Fruit fly (Drosophila melanogaster): ENCODE data around the gene oaf.

oaf gene

DNA sequence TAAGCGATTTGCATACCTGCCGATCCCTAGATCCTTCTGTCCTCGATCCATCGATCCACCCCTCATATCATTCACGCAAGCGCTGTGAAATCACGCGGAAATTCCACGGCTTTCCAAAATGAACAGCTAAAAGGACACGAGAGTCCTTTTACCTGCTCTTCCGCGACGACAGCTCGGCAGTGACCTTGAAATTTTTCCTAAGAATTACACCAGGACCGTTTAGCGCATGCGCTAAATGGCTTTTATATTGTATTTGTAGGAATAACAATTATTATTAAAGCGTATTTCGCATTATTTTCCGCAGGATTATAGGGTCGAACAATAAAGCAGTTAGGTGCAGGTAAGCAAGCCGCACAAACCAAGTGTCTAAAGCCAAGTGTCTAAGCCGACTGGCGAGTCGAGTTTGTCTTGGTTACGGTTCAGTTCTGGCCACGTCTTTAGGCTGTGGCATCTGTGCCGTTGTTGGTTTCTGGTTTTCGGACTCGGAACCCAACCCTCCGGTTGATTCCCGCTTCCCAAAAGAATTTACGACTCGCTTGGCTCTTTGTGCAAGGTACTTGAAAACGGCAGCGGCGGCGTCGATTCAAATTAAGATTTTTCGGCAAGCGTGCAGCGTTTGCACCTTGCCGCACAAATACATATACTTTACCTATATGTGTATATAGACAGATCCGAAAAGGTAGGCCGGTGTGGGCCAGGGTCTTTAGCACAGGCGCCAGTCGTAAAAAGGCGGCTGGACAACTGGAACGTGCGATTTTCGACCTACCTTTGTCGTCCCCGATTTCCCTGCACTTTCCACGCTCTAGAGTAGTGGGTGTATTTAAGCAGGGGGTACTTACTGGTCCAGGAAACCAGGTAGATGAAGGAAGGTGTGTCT is 36.0 kb upstream of the oaf start:
- no peak for TF ChIP-seq tai (GFP tag; optimal IDR thresholded peaks at IDR 0.05)
- TF ChIP-seq HLH106 (tag; optimal IDR thresholded peaks at IDR 0.05): no peak
- no peak for TF ChIP-seq Hr78 (GFP tag; optimal IDR thresholded peaks at IDR 0.05)
- no peak for TF ChIP-seq sage (GFP tag; optimal IDR thresholded peaks at IDR 0.05)
- no peak for TF ChIP-seq psq (GFP tag; optimal IDR thresholded peaks at IDR 0.05)
- no peak for TF ChIP-seq lola (GFP tag; optimal IDR thresholded peaks at IDR 0.05)
- no peak for TF ChIP-seq br (GFP tag; optimal IDR thresholded peaks at IDR 0.05)
- TF ChIP-seq OdsH (GFP tag; optimal IDR thresholded peaks at IDR 0.05): no peak

DNA sequence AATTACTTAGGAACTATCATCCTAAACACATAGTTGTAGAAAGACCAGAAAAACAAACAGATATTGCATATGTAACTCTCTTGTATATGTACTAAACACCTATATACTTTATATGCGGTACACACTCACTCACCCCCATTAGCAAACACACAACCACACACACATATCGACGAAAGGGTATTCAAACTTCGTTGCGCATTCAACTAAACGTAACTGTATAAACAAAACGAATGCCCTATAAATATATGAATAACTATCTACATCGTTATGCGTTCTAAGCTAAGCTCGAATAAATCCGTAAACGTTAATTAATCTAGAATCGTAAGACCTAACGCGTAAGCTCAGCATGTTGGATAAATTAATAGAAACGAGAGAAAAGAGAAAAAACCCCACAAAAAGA is 33.5 kb upstream of the oaf start:
- TF ChIP-seq Hnf4 (GFP tag; optimal IDR thresholded peaks at IDR 0.05) (no peak), fru (GFP tag; optimal IDR thresholded peaks at IDR 0.05) (no peak), jim (GFP tag; optimal IDR thresholded peaks at IDR 0.05) (no peak), Rel (GFP tag; optimal IDR thresholded peaks at IDR 0.05) (no peak), Rel (tag; optimal IDR thresholded peaks at IDR 0.05) (no peak), br (GFP tag; optimal IDR thresholded peaks at IDR 0.05) (no peak), CG32264 (GFP tag; optimal IDR thresholded peaks at IDR 0.05) (no peak), CG9705 (GFP tag; optimal IDR thresholded peaks at IDR 0.05) (no peak), sage (GFP tag; optimal IDR thresholded peaks at IDR 0.05) (no peak), sv (GFP tag; optimal IDR thresholded peaks at IDR 0.05) (no peak), woc (GFP tag; optimal IDR thresholded peaks at IDR 0.05) (no peak), Vsx2 (GFP tag; optimal IDR thresholded peaks at IDR 0.05; ENCODE audit: partially characterized antibody) (no peak), OdsH (GFP tag; optimal IDR thresholded peaks at IDR 0.05) (no peak), foxo (GFP tag; optimal IDR thresholded peaks at IDR 0.05) (no peak), Myc (optimal IDR thresholded peaks at IDR 0.05) (no peak), psq (GFP tag; optimal IDR thresholded peaks at IDR 0.05) (no peak), pan (optimal IDR thresholded peaks at IDR 0.05) (no peak), CrebA (GFP tag; optimal IDR thresholded peaks at IDR 0.05; ENCODE audit: borderline replicate concordance) (no peak), dsf (GFP tag; optimal IDR thresholded peaks at IDR 0.05; ENCODE audit: borderline replicate concordance) (no peak)

DNA sequence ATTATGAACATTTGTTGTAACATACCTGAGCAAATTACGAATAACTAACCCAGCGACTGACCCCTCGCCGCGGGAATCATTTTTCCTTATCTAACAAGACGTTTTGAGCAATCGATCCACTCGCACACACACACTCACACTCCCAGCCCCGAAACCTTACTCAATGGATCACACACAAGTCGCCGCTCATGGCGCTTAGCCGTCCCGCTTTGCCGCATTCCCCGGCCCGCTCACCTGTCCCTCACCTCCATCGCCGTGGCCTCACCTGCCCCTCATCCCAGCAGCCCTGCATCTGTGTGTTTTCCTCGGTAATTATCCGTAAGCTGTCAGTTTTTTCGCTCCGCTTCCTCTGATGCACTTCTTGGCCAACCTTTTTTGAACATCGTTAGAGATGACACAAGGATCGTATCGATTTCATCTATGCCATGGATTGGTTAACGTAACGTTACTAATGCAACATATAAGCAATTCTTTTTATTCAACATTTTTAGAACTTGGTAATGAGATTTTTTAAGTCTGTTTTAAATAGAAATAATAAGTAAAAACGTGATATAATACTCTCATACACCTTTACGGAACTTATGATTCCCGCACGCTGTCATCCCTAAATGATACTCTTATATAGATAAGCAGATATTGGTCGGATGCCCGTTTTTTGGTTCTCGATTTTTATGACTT is 31.3 kb upstream of the oaf start:
- TF ChIP-seq fru (GFP tag; optimal IDR thresholded peaks at IDR 0.05) (peak; percentile 1), ey (GFP tag; optimal IDR thresholded peaks at IDR 0.05) (peak; percentile 6), GATAd (GFP tag; optimal IDR thresholded peaks at IDR 0.05) (no peak), foxo (GFP tag; optimal IDR thresholded peaks at IDR 0.05) (peak in 1 of 2 experiments; percentile 20)

DNA sequence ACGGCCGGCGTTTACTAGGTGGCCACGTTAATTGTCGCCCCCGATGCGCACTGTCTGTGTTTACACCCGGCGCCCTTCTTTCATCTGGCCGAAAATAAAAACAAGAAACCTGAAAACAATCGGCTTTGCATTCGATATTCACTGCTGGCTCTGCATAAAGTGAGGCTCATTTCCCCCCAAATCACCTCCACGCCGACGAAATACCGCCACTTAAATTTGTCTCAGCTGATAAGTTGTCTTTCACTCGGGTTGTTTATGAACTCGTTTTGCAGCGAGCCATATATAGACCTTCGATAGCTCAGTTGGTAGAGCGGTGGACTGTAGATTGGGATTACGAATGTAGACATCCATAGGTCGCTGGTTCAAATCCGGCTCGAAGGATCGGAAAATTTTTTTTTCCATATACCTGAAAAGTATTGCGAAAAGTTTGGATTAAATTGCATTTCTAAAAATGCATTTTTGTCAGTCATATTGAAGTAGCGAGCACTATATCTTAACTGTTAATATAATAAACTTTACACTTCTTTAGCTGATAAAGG is 30.4 kb upstream of the oaf start:
- TF ChIP-seq CrebA (GFP tag; optimal IDR thresholded peaks at IDR 0.05; ENCODE audit: borderline replicate concordance) (no peak), brk (GFP tag; optimal IDR thresholded peaks at IDR 0.05) (no peak), Abd-B (GFP tag; optimal IDR thresholded peaks at IDR 0.05) (no peak), pan (optimal IDR thresholded peaks at IDR 0.05) (no peak), h (GFP tag; optimal IDR thresholded peaks at IDR 0.05) (no peak), rgr (GFP tag; optimal IDR thresholded peaks at IDR 0.05) (no peak), dsf (GFP tag; optimal IDR thresholded peaks at IDR 0.05; ENCODE audit: borderline replicate concordance) (no peak), HLH106 (tag; optimal IDR thresholded peaks at IDR 0.05) (no peak), Vsx2 (GFP tag; optimal IDR thresholded peaks at IDR 0.05; ENCODE audit: partially characterized antibody) (no peak), woc (GFP tag; optimal IDR thresholded peaks at IDR 0.05) (no peak), Sp1 (GFP tag; optimal IDR thresholded peaks at IDR 0.05) (no peak), sv (GFP tag; optimal IDR thresholded peaks at IDR 0.05) (no peak), dmrt93B (GFP tag; optimal IDR thresholded peaks at IDR 0.05) (no peak)

DNA sequence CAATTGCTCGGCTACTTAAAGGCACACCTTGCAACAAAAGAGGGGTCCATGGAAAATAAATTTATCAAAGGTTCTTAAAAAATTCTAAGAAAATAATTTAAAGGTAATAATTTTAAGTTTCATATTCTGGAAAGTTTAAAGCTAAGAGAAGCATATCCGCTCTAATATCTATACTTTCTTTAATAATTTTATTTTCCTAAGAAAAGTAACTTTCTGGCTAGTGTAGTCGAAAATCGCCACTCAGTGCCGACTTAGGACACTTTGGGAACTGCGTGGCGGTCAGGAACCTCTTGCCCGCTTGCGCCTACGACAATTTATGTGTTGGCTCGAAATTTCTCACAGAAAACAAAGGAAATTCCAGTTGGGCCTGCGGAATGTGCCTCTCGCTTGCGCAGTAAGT is 26.4 kb upstream of the oaf start:
- peak; percentile 31 for TF ChIP-seq OdsH (GFP tag; optimal IDR thresholded peaks at IDR 0.05)
- TF ChIP-seq HLH106 (tag; optimal IDR thresholded peaks at IDR 0.05): peak; percentile 1
- peak in 1 of 2 experiments; percentile 3 for TF ChIP-seq foxo (GFP tag; optimal IDR thresholded peaks at IDR 0.05)
- TF ChIP-seq lola (GFP tag; optimal IDR thresholded peaks at IDR 0.05): no peak

Data from whole organism, wandering third instar larva.